Worm (Caenorhabditis elegans): ENCODE measurements around the gene F10E9.3.

- TF ChIP-seq tra-4 (tag; optimal IDR thresholded peaks at IDR 0.05): no peak
- TF ChIP-seq ama-1 (optimal IDR thresholded peaks at IDR 0.05): no peak
- TF ChIP-seq scrt-1 (GFP tag; IDR thresholded peaks at IDR 0.05): no peak
- no peak for TF ChIP-seq tbx-37 (GFP tag; conservative IDR thresholded peaks at IDR 0.05)
- TF ChIP-seq F13C5.2 (tag; optimal IDR thresholded peaks at IDR 0.05): no peak
- no peak for TF ChIP-seq ceh-36 (tag; optimal IDR thresholded peaks at IDR 0.05)
- no peak for TF ChIP-seq flt-1 (GFP tag; IDR thresholded peaks at IDR 0.05)
- no peak for TF ChIP-seq pes-1 (GFP tag; IDR thresholded peaks at IDR 0.05)
Measured at ce11 chrIII:8291268-8292032, 19.4 kb upstream of the F10E9.3 start.
